Fruit fly (Drosophila melanogaster) whole organism, prepupa: ENCODE results near the gene CG18563.

Experiments used
- CG32006 ChIP-seq: fragments of 200-800 bp; sonication (Bioruptor generic); optimal IDR thresholded peaks from 3 replicates; lab custom pipeline; 2017; ENCODE audit warnings: missing biosample characterization, mild to moderate bottlenecking, missing genetic modification characterization
- CG9139 ChIP-seq: fragments of 200-800 bp; sonication (Bioruptor generic); optimal IDR thresholded peaks from 3 replicates; lab custom pipeline; 2017; ENCODE audit warnings: missing biosample characterization, mild to moderate bottlenecking, missing genetic modification characterization
- dac ChIP-seq: fragments of 200-800 bp; sonication (Bioruptor generic); optimal IDR thresholded peaks from 2 replicates; lab custom pipeline; 2017; ENCODE audit warnings: missing biosample characterization, mild to moderate bottlenecking, missing genetic modification characterization

- TF ChIP-seq CG9139 (GFP tag; lab: Kevin White, UChicago) = no peak
- TF ChIP-seq dac (GFP tag; lab: Kevin White, UChicago) = no peak
- TF ChIP-seq CG32006 (GFP tag; lab: Kevin White, UChicago) = no peak
These were observed 2.0 kb downstream of the CG18563 start, which contains the start of gene SPH93 for dm6 chr2L:17455823-17456222.
